Fruit fly (Drosophila melanogaster): ENCODE data around the gene CG42613.

dm6 chr3R:18931725-18932124 lies 2.7 kb downstream of the CG42613 start:
- TF ChIP-seq pan (optimal IDR thresholded peaks at IDR 0.05), result no peak
- TF ChIP-seq Myc (optimal IDR thresholded peaks at IDR 0.05), result no peak
- no peak for TF ChIP-seq h (GFP tag; optimal IDR thresholded peaks at IDR 0.05)
- no peak for TF ChIP-seq usp (GFP tag; optimal IDR thresholded peaks at IDR 0.05)
- no peak for TF ChIP-seq sage (GFP tag; optimal IDR thresholded peaks at IDR 0.05)
- no peak for TF ChIP-seq OdsH (GFP tag; optimal IDR thresholded peaks at IDR 0.05)

Measured in whole organism, wandering third instar larva.